Fruit fly (Drosophila melanogaster): Measurements from ENCODE around the gene CG32071.

Gene CG32071

dm6 chr3L:11148478-11149251, 45.0 kb upstream of the CG32071 start (continued):
- TF ChIP-seq fd96Cb (tag; optimal IDR thresholded peaks at IDR 0.05), result peak; percentile 63
- no peak for TF ChIP-seq Adf1 (GFP tag; IDR thresholded peaks at IDR 0.05)
- no peak for TF ChIP-seq CG5180 (GFP tag; optimal IDR thresholded peaks at IDR 0.05)
- 0 out of 2 replicates have a peak, but pooled peaks have one; percentile 49 for TF ChIP-seq Xrp1 (GFP tag; IDR thresholded peaks at IDR 0.05)
- no peak for TF ChIP-seq Six4 (GFP tag; optimal IDR thresholded peaks at IDR 0.05)
- TF ChIP-seq Dad (GFP tag; optimal IDR thresholded peaks at IDR 0.05), result no peak
- no peak for TF ChIP-seq row (GFP tag; IDR thresholded peaks at IDR 0.05)
- no peak for TF ChIP-seq CG12219 (GFP tag; optimal IDR thresholded peaks at IDR 0.05)
- no peak for TF ChIP-seq Dip2 (GFP tag; IDR thresholded peaks at IDR 0.05)
- no peak for TF ChIP-seq sim (GFP tag; IDR thresholded peaks at IDR 0.05)
- TF ChIP-seq C15 (GFP tag; IDR thresholded peaks at IDR 0.05), result no peak
- TF ChIP-seq ara (GFP tag; IDR thresholded peaks at IDR 0.05), result peak; percentile 56; the same call in 1 of the 2 replicates
- no peak for TF ChIP-seq Fer2 (tag; optimal IDR thresholded peaks at IDR 0.05)
- TF ChIP-seq CG3281 (GFP tag; optimal IDR thresholded peaks at IDR 0.05), result peak; percentile 29
- TF ChIP-seq pita (GFP tag; optimal IDR thresholded peaks at IDR 0.05), result no peak
- no peak for TF ChIP-seq CG13287 (GFP tag; IDR thresholded peaks at IDR 0.05; ENCODE audit: partially characterized antibody)
- TF ChIP-seq CG17568 (GFP tag; optimal IDR thresholded peaks at IDR 0.05), result no peak
- peak; percentile 23 for TF ChIP-seq CG16863 (GFP tag; optimal IDR thresholded peaks at IDR 0.05)
- no peak for TF ChIP-seq knrl (GFP tag; IDR thresholded peaks at IDR 0.05; ENCODE audit: partially characterized antibody)
- peak; percentile 49 for TF ChIP-seq grau (tag; optimal IDR thresholded peaks at IDR 0.05)
- peak; percentile 13 for TF ChIP-seq Max (GFP tag; optimal IDR thresholded peaks at IDR 0.05)
- TF ChIP-seq crp (GFP tag; optimal IDR thresholded peaks at IDR 0.05), result no peak
- TF ChIP-seq CG9215 (GFP tag; IDR thresholded peaks at IDR 0.05), result no peak
- TF ChIP-seq trem (tag; optimal IDR thresholded peaks at IDR 0.05), result peak; percentile 35
- no peak for TF ChIP-seq CG18476 (GFP tag; optimal IDR thresholded peaks at IDR 0.05)
- TF ChIP-seq CG8765 (GFP tag; IDR thresholded peaks at IDR 0.05), result no peak
- TF ChIP-seq dysf (GFP tag; IDR thresholded peaks at IDR 0.05), result peak; percentile 70
- no peak for TF ChIP-seq Nf-YB (GFP tag; optimal IDR thresholded peaks at IDR 0.05)
- no peak for TF ChIP-seq CG4328 (GFP tag; optimal IDR thresholded peaks at IDR 0.05)
- no peak for TF ChIP-seq CG17612 (GFP tag; IDR thresholded peaks at IDR 0.05)
- no peak for TF ChIP-seq CG1233 (GFP tag; optimal IDR thresholded peaks at IDR 0.05)
- TF ChIP-seq Lim3 (GFP tag; IDR thresholded peaks at IDR 0.05), result no peak
- TF ChIP-seq ewg (GFP tag; optimal IDR thresholded peaks at IDR 0.05), result peak; percentile 5
- peak; percentile 58 for TF ChIP-seq Ssrp (tag; optimal IDR thresholded peaks at IDR 0.05)
- no peak for TF ChIP-seq Gug (GFP tag; IDR thresholded peaks at IDR 0.05)
- TF ChIP-seq TFAM (GFP tag; optimal IDR thresholded peaks at IDR 0.05), result no peak
- TF ChIP-seq CG11093 (GFP tag; IDR thresholded peaks at IDR 0.05), result no peak
- no peak for TF ChIP-seq CG31224 (GFP tag; IDR thresholded peaks at IDR 0.05)
- no peak for TF ChIP-seq Sin3A (optimal IDR thresholded peaks at IDR 0.05)
- no peak for TF ChIP-seq zen (tag; optimal IDR thresholded peaks at IDR 0.05)
- peak; percentile 35 for TF ChIP-seq BtbVII (GFP tag; optimal IDR thresholded peaks at IDR 0.05)
- no peak for TF ChIP-seq CG4360 (GFP tag; IDR thresholded peaks at IDR 0.05)
- TF ChIP-seq luna (GFP tag; optimal IDR thresholded peaks at IDR 0.05), result no peak
- TF ChIP-seq CG1529 (GFP tag; optimal IDR thresholded peaks at IDR 0.05), result peak; percentile 48
- TF ChIP-seq Ets97D (GFP tag; optimal IDR thresholded peaks at IDR 0.05), result no peak
- no peak for TF ChIP-seq CG1832 (GFP tag; optimal IDR thresholded peaks at IDR 0.05)
- TF ChIP-seq CG18011 (GFP tag; optimal IDR thresholded peaks at IDR 0.05), result no peak
- peak; percentile 50 for TF ChIP-seq CG15601 (tag; optimal IDR thresholded peaks at IDR 0.05)
- no peak for TF ChIP-seq CG16813 (GFP tag; IDR thresholded peaks at IDR 0.05; ENCODE audit: partially characterized antibody)
- TF ChIP-seq NK7.1 (GFP tag; optimal IDR thresholded peaks at IDR 0.05), result no peak

All from whole organism, embryonic.